Fruit fly (Drosophila melanogaster): Measurements from ENCODE around the gene CG8958.
A peak's percentile ranks its signal among the peaks of the same experiment; 100 is the strongest.

The CG8958 gene

DNA sequence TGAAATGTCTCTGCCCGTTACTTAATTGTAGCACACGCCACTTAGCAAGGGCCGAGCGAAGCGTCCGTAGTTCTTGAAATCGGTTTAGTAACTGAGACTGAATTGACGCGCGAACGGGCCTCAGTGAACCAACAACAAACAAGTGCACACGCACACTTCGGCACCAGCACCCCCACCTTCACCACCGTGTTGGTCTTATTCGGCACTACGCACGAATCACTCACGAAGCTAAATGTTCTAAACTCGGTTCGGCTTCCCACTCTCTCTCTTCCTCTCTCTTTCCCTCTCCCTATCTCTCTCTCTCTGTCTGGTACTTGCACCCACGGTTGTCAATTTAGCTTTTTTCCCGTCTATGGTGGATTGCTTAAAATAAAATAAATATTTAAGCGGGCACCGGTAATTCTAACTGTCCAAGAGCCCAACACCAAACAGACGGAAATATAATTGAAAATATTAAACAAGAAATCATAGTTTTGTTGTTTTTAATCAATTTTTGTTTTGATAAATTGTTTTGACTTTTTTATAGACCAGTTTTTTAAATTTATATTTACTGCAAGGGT lies 8.5 kb downstream of the CG8958 start, which contains the start of gene Tob:
TSS of gene Tob (minus strand) at position 65 of the 560 bp plus-strand sequence.
- TF ChIP-seq CG3919 (GFP tag; optimal IDR thresholded peaks at IDR 0.05) (no peak), CG7368 (GFP tag; optimal IDR thresholded peaks at IDR 0.05) (peak; percentile 34), OdsH (GFP tag; optimal IDR thresholded peaks at IDR 0.05) (peak; percentile 25), lz (GFP tag; optimal IDR thresholded peaks at IDR 0.05) (peak; percentile 49), Ets96B (tag; optimal IDR thresholded peaks at IDR 0.05) (peak; percentile 9), esn (GFP tag; optimal IDR thresholded peaks at IDR 0.05) (peak; percentile 33), CG11902 (GFP tag; optimal IDR thresholded peaks at IDR 0.05) (no peak), Eip78C (GFP tag) (peak; percentile 68), fd85E (GFP tag; optimal IDR thresholded peaks at IDR 0.05) (no peak), CG32006 (GFP tag; optimal IDR thresholded peaks at IDR 0.05) (no peak), CG9139 (GFP tag; optimal IDR thresholded peaks at IDR 0.05) (peak; percentile 27), CG15336 (GFP tag; IDR thresholded peaks at IDR 0.05) (no peak), Gug (GFP tag; IDR thresholded peaks at IDR 0.05) (0 out of 2 replicates have a peak, but pooled peaks have one; percentile 30), CG11762 (GFP tag; optimal IDR thresholded peaks at IDR 0.05; ENCODE audit: insufficient read depth) (no peak), pdm3 (GFP tag; optimal IDR thresholded peaks at IDR 0.05) (peak; percentile 27), fkh (GFP tag; optimal IDR thresholded peaks at IDR 0.05) (peak; percentile 60), spab (GFP tag; optimal IDR thresholded peaks at IDR 0.05) (no peak), CG6808 (GFP tag; optimal IDR thresholded peaks at IDR 0.05) (peak; percentile 32), CG6163 (GFP tag; IDR thresholded peaks at IDR 0.05) (peak; percentile 69; the same call in 1 of the 3 replicates), Hr4 (GFP tag; optimal IDR thresholded peaks at IDR 0.05) (peak; percentile 37), Eip93F (GFP tag; optimal IDR thresholded peaks at IDR 0.05) (peak; percentile 24), fd59A (GFP tag; optimal IDR thresholded peaks at IDR 0.05) (no peak), vri (GFP tag; optimal IDR thresholded peaks at IDR 0.05) (peak; percentile 76), CG11294 (GFP tag; IDR thresholded peaks at IDR 0.05) (no peak), Sox14 (GFP tag; optimal IDR thresholded peaks at IDR 0.05) (peak; percentile 15), Eip75B (GFP tag; optimal IDR thresholded peaks at IDR 0.05) (peak; percentile 29), acj6 (GFP tag; optimal IDR thresholded peaks at IDR 0.05) (no peak), Sox15 (GFP tag; optimal IDR thresholded peaks at IDR 0.05) (no peak), Met (GFP tag; optimal IDR thresholded peaks at IDR 0.05) (peak; percentile 56), Smox (GFP tag; optimal IDR thresholded peaks at IDR 0.05) (peak; percentile 21), ss (GFP tag; optimal IDR thresholded peaks at IDR 0.05) (peak; percentile 45 to 53), dac (GFP tag; optimal IDR thresholded peaks at IDR 0.05) (no peak), Sox102F (GFP tag; optimal IDR thresholded peaks at IDR 0.05) (peak; percentile 34), CG34406 (GFP tag; optimal IDR thresholded peaks at IDR 0.05) (peak; percentile 20), CG10631 (GFP tag; optimal IDR thresholded peaks at IDR 0.05) (no peak), CG8319 (GFP tag; optimal IDR thresholded peaks at IDR 0.05) (no peak), Ets21C (GFP tag; optimal IDR thresholded peaks at IDR 0.05) (no peak), CG31627 (GFP tag; optimal IDR thresholded peaks at IDR 0.05) (peak; percentile 23), CG8632 (GFP tag; optimal IDR thresholded peaks at IDR 0.05) (no peak), topi (GFP tag; optimal IDR thresholded peaks at IDR 0.05) (peak; percentile 48), net (GFP tag; optimal IDR thresholded peaks at IDR 0.05) (peak; percentile 32), Hr39 (GFP tag; optimal IDR thresholded peaks at IDR 0.05) (no peak), CG16779 (tag; optimal IDR thresholded peaks at IDR 0.05) (peak; percentile 42), Hr38 (GFP tag; optimal IDR thresholded peaks at IDR 0.05) (no peak), salr (GFP tag; optimal IDR thresholded peaks at IDR 0.05) (no peak), Lpt (GFP tag; optimal IDR thresholded peaks at IDR 0.05) (peak; percentile 25), Blimp-1 (GFP tag; optimal IDR thresholded peaks at IDR 0.05) (no peak), eg (GFP tag; IDR thresholded peaks at IDR 0.05) (peak; percentile 68; the same call in 2 of the 3 replicates), CG6854 (GFP tag; optimal IDR thresholded peaks at IDR 0.05) (peak; percentile 29), achi (GFP tag; optimal IDR thresholded peaks at IDR 0.05) (no peak), CG6792 (GFP tag; optimal IDR thresholded peaks at IDR 0.05) (no peak), svp (GFP tag) (peak; percentile 79)
